Worm (Caenorhabditis elegans): ENCODE results near the gene pnc-1.

- TF ChIP-seq odd-2 (tag; optimal IDR thresholded peaks at IDR 0.05), result no peak
- TF ChIP-seq sox-2 (GFP tag; IDR thresholded peaks at IDR 0.05), result no peak
- TF ChIP-seq nhr-232 (tag; optimal IDR thresholded peaks at IDR 0.05), result no peak
Measured at ce11 chrIV:207885-208284, 23.6 kb downstream of the pnc-1 start, which contains the start of gene Y38C1AA.1.

All from whole organism, late embryonic.